Fruit fly (Drosophila melanogaster): ENCODE data around the gene CG8840.

DNA sequence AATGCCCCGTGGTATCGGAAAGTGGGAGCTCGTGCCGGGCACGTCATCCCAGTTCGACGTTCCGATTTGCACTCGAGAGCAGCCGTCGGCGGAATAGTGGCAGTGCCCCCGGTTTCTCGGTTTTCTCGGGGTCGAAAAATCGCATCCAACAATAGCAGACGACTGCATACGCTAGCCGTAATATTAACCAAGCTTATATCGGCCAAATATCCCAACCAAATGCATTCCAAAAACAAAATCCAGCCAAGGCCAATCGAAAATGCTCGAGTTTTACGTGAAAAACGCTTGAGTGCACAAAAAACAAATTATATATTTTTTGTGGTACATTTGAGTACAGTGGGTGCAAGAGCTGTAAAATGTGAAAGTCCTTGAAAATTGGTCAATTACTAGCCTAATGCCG lies 39.0 kb upstream of the CG8840 start:
- TF ChIP-seq dl (GFP tag; optimal IDR thresholded peaks at IDR 0.05; ENCODE audit: insufficient read depth in 1 of 2, partially characterized antibody in 2 of 2) (no peak), psq (GFP tag; optimal IDR thresholded peaks at IDR 0.05) (no peak), usp (GFP tag; optimal IDR thresholded peaks at IDR 0.05) (no peak), ey (GFP tag; optimal IDR thresholded peaks at IDR 0.05) (no peak), Sp1 (GFP tag; optimal IDR thresholded peaks at IDR 0.05) (no peak), brk (GFP tag; optimal IDR thresholded peaks at IDR 0.05) (no peak), CG32264 (GFP tag; optimal IDR thresholded peaks at IDR 0.05) (no peak), Vsx2 (GFP tag; optimal IDR thresholded peaks at IDR 0.05; ENCODE audit: partially characterized antibody) (no peak)

Measured in whole organism, wandering third instar larva.